Worm (Caenorhabditis elegans) whole organism, L4 larva: ENCODE results near the gene C26H9A.4.

Experiments used
- daf-16 ChIP-seq, 3 experiments: sonication (generic microtip); optimal IDR thresholded peaks; 2 replicates each; lab custom pipeline; 2016 to 2017; ENCODE audit warnings: missing genetic modification characterization in 3 of 3, missing genetic modification reagents in 3 of 3, mild to moderate bottlenecking in 2 of 3, missing compliant biosample characterization in 2 of 3, missing biosample characterization in 1 of 3, moderate library complexity in 1 of 3
- dmd-6 ChIP-seq: fragments of 200-800 bp; sonication (Bioruptor generic); IDR thresholded peaks from 2 replicates; pipeline ENCODE4 v1.3.6; 2022; ENCODE audit warnings: missing genetic modification reagents, missing genetic modification characterization, missing compliant biosample characterization
- hlh-11 ChIP-seq: fragments of 200-800 bp; sonication (Bioruptor generic); optimal IDR thresholded peaks from 2 replicates; lab custom pipeline; 2018; ENCODE audit warnings: mild to moderate bottlenecking, missing genetic modification characterization, missing compliant biosample characterization
- nhr-28 ChIP-seq: fragments of 150-350 bp; optimal IDR thresholded peaks from 2 replicates; lab custom pipeline; 2014; ENCODE audit warnings: missing biosample characterization, missing genetic modification characterization
- tag-97 ChIP-seq: fragments of 200-800 bp; sonication (Bioruptor generic); IDR thresholded peaks from 2 replicates; pipeline ENCODE4 v1.3.6; 2022; ENCODE audit warnings: missing genetic modification characterization, missing compliant biosample characterization
- vab-7 ChIP-seq: fragments of 200-800 bp; sonication (Bioruptor generic); IDR thresholded peaks from 2 replicates; pipeline ENCODE4 v1.3.6; 2022; ENCODE audit warnings: missing genetic modification reagents, missing genetic modification characterization, missing compliant biosample characterization

Gene C26H9A.4

DNA sequence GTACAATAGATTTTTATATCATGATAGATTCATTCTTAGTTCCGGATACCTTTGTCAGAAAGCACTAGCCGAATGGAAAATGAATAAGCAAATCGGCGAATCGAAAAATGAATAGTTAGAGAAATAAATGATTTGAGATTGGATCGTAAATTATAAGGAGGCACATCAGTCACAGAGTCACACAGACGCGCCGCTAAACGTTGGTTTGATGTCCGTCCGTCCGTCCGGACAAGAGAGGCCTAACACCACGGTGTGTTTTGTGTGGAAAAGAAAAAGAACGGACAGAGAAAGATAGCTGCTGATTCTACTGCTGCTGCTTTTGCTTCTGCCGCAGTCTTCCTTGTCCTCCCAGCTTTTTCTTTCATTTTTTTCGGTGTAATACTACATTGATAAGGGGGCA is 47.7 kb downstream of the C26H9A.4 start:
- TF ChIP-seq vab-7 (no peak), hlh-11 (tag; lab: Kevin White, UChicago) (peak; percentile 37), tag-97 (GFP tag; lab: Robert Waterston, UW) (no peak), dmd-6 (0 out of 2 replicates have a peak, but pooled peaks have one; percentile 6), daf-16 (GFP tag; optimal IDR thresholded peaks at IDR 0.05; lab: Kevin White, UChicago) (no peak), daf-16 (tag; optimal IDR thresholded peaks at IDR 0.05; lab: Kevin White, UChicago) (peak; percentile 40), nhr-28 (tag; lab: Kevin White, UChicago) (peak; percentile 45)
- TF ChIP-seq, all 104 proteins: peak for 4
